Worm (Caenorhabditis elegans) whole organism, L3 larva: ENCODE results near the gene tag-290.

Source experiments
- R02D3.7 ChIP-seq: fragments of 150-350 bp; optimal IDR thresholded peaks from 2 replicates; lab custom pipeline; 2014; ENCODE audit warnings: missing biosample characterization, missing genetic modification characterization
- ZK546.5 ChIP-seq: sonication (generic microtip); optimal IDR thresholded peaks from 2 replicates; lab custom pipeline; 2017; ENCODE audit warnings: missing biosample characterization, missing genetic modification characterization
- aly-2 ChIP-seq: fragments of 150-350 bp; optimal IDR thresholded peaks from 2 replicates; lab custom pipeline; 2014; ENCODE audit warnings: missing biosample characterization, missing genetic modification characterization
- ama-1 ChIP-seq: fragments of 150-350 bp; optimal IDR thresholded peaks from 2 replicates; lab custom pipeline; 2018
- ceh-16 ChIP-seq: sonication (generic microtip); optimal IDR thresholded peaks from 2 replicates; lab custom pipeline; 2017; ENCODE audit warnings: missing biosample characterization, missing genetic modification characterization
- ceh-28 ChIP-seq: fragments of 150-350 bp; optimal IDR thresholded peaks from 2 replicates; lab custom pipeline; 2014; ENCODE audit warnings: missing biosample characterization, missing genetic modification reagents, missing genetic modification characterization
- ceh-82 ChIP-seq: fragments of 150-350 bp; optimal IDR thresholded peaks from 2 replicates; lab custom pipeline; 2014; ENCODE audit warnings: missing biosample characterization, missing genetic modification characterization
- ceh-9 ChIP-seq: sonication (generic microtip); optimal IDR thresholded peaks from 2 replicates; lab custom pipeline; 2018; ENCODE audit warnings: missing biosample characterization, missing genetic modification characterization
- egl-27 ChIP-seq: sonication (generic microtip); optimal IDR thresholded peaks from 4 replicates; lab custom pipeline; 2017; ENCODE audit warnings: missing biosample characterization, missing genetic modification reagents, missing genetic modification characterization
- egl-5 ChIP-seq: fragments of 150-350 bp; optimal IDR thresholded peaks from 2 replicates; lab custom pipeline; 2017; ENCODE audit warnings: missing biosample characterization, missing genetic modification reagents, missing genetic modification characterization, inconsistent platforms
- elt-1 ChIP-seq: fragments of 150-350 bp; optimal IDR thresholded peaks from 2 replicates; lab custom pipeline; 2014; ENCODE audit warnings: missing biosample characterization, missing genetic modification characterization
- elt-2 ChIP-seq: sonication (generic microtip); optimal IDR thresholded peaks from 2 replicates; lab custom pipeline; 2016; ENCODE audit warnings: missing genetic modification reagents, mild to moderate bottlenecking, missing genetic modification characterization, missing compliant biosample characterization
- elt-3 ChIP-seq, 3 experiments: fragments of 150-350 bp in 1 of 3; sonication (generic microtip) in 2 of 3; optimal IDR thresholded peaks; 2 replicates in 2 of 3; 4 replicates in 1 of 3; lab custom pipeline; 2014 to 2017; ENCODE audit warnings: missing biosample characterization in 3 of 3, missing genetic modification characterization in 3 of 3
- fkh-10 ChIP-seq: sonication (generic microtip); optimal IDR thresholded peaks from 2 replicates; lab custom pipeline; 2017; ENCODE audit warnings: missing biosample characterization, missing genetic modification reagents, missing genetic modification characterization
- fkh-2 ChIP-seq: fragments of 150-350 bp; optimal IDR thresholded peaks from 2 replicates; lab custom pipeline; 2014; ENCODE audit warnings: missing biosample characterization, missing genetic modification reagents, missing genetic modification characterization
- fos-1 ChIP-seq: fragments of 150-350 bp; optimal IDR thresholded peaks from 2 replicates; lab custom pipeline; 2014; ENCODE audit warnings: missing biosample characterization, missing genetic modification characterization
- jun-1 ChIP-seq: fragments of 150-350 bp; optimal IDR thresholded peaks from 2 replicates; lab custom pipeline; 2014; ENCODE audit warnings: missing biosample characterization, missing genetic modification reagents, missing genetic modification characterization
- lin-39 ChIP-seq: fragments of 150-350 bp; optimal IDR thresholded peaks from 2 replicates; lab custom pipeline; 2018; ENCODE audit warnings: missing biosample characterization, missing genetic modification reagents, missing genetic modification characterization
- lsy-12 ChIP-seq: sonication (generic microtip); optimal IDR thresholded peaks from 2 replicates; lab custom pipeline; 2016; ENCODE audit warnings: mild to moderate bottlenecking, missing genetic modification characterization, missing compliant biosample characterization
- mml-1 ChIP-seq: fragments of 150-350 bp; sonication (generic microtip); optimal IDR thresholded peaks from 3 replicates; lab custom pipeline; 2014; ENCODE audit warnings: missing biosample characterization, missing genetic modification characterization
- nfya-1 ChIP-seq: sonication (generic microtip); optimal IDR thresholded peaks from 2 replicates; lab custom pipeline; 2017; ENCODE audit warnings: missing genetic modification characterization, mild to moderate bottlenecking, missing compliant biosample characterization, antibody characterized with exemption, moderate library complexity; ENCODE audit not compliant: insufficient read depth
- nhr-11 ChIP-seq: fragments of 150-350 bp; optimal IDR thresholded peaks from 2 replicates; lab custom pipeline; 2014; ENCODE audit warnings: missing biosample characterization, missing genetic modification characterization
- nhr-12 ChIP-seq: fragments of 150-350 bp; optimal IDR thresholded peaks from 2 replicates; lab custom pipeline; 2014; ENCODE audit warnings: missing biosample characterization, missing genetic modification characterization
- nhr-23 ChIP-seq: fragments of 150-350 bp; optimal IDR thresholded peaks from 2 replicates; lab custom pipeline; 2014; ENCODE audit warnings: missing biosample characterization, missing genetic modification reagents, missing genetic modification characterization
- nhr-237 ChIP-seq: fragments of 150-350 bp; optimal IDR thresholded peaks from 2 replicates; lab custom pipeline; 2014; ENCODE audit warnings: missing biosample characterization, missing genetic modification characterization
- nhr-25 ChIP-seq: sonication (generic microtip); optimal IDR thresholded peaks from 2 replicates; lab custom pipeline; 2017; ENCODE audit warnings: missing biosample characterization, missing genetic modification characterization
- nhr-43 ChIP-seq: sonication (generic microtip); optimal IDR thresholded peaks from 2 replicates; lab custom pipeline; 2016; ENCODE audit warnings: mild to moderate bottlenecking, missing genetic modification characterization, missing compliant biosample characterization; ENCODE audit not compliant: poor library complexity, severe bottlenecking
- nhr-67 ChIP-seq: fragments of 150-350 bp; optimal IDR thresholded peaks from 2 replicates; lab custom pipeline; 2014; ENCODE audit warnings: missing biosample characterization, missing genetic modification characterization
- nhr-76 ChIP-seq: fragments of 150-350 bp; sonication (generic microtip); optimal IDR thresholded peaks from 5 replicates; lab custom pipeline; 2014; ENCODE audit warnings: missing biosample characterization, missing genetic modification characterization
- nhr-77 ChIP-seq: fragments of 150-350 bp; optimal IDR thresholded peaks from 2 replicates; lab custom pipeline; 2014; ENCODE audit warnings: missing biosample characterization, missing genetic modification characterization
- pha-4 ChIP-seq: fragments of 150-350 bp; optimal IDR thresholded peaks from 2 replicates; lab custom pipeline; 2014; ENCODE audit warnings: missing biosample characterization, missing genetic modification reagents, missing genetic modification characterization
- pqm-1 ChIP-seq: fragments of 150-350 bp; optimal IDR thresholded peaks from 2 replicates; lab custom pipeline; 2017; ENCODE audit warnings: missing biosample characterization, missing genetic modification characterization, inconsistent platforms
- sea-2 ChIP-seq: fragments of 150-350 bp; sonication (generic microtip); optimal IDR thresholded peaks from 4 replicates; lab custom pipeline; 2014; ENCODE audit warnings: missing biosample characterization, missing genetic modification reagents, missing genetic modification characterization
- skn-1 ChIP-seq: fragments of 150-350 bp; optimal IDR thresholded peaks from 2 replicates; lab custom pipeline; 2014; ENCODE audit warnings: missing biosample characterization, missing genetic modification characterization
- snpc-4 ChIP-seq: fragments of 150-350 bp; optimal IDR thresholded peaks from 2 replicates; lab custom pipeline; 2014; ENCODE audit warnings: missing biosample characterization, missing genetic modification characterization
- tbx-2 ChIP-seq: sonication (generic microtip); optimal IDR thresholded peaks from 2 replicates; lab custom pipeline; 2016; ENCODE audit warnings: mild to moderate bottlenecking, missing genetic modification characterization, missing compliant biosample characterization
- unc-62 ChIP-seq: fragments of 150-350 bp; sonication (generic microtip); optimal IDR thresholded peaks from 4 replicates; lab custom pipeline; 2014; ENCODE audit warnings: missing biosample characterization, missing genetic modification reagents, missing genetic modification characterization
- zag-1 ChIP-seq: fragments of 150-350 bp; optimal IDR thresholded peaks from 2 replicates; lab custom pipeline; 2014; ENCODE audit warnings: missing biosample characterization, missing genetic modification characterization

tag-290 gene

DNA sequence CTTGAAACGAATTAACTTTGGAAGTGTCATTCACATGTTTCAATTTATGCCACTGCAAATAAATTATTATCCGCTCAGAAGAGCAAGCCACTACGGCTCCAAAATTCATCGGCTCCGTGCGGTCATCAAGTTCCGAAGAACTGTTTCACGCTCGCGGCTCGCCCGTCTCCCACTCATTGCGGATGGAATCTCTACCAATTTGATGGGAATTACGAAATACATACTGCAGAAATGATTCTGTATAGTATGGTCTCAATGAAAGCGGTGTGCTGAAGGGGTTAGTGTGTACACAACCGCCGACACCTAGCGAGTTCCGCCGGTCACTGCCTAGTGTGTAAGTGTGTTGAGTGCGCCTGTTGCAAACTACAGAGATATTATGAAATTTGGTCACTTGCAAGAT lies 28.0 kb upstream of the tag-290 start:
- TF ChIP-seq nhr-77 (tag; lab: Kevin White, UChicago) (peak; percentile 18), lin-39 (tag; lab: Kevin White, UChicago) (no peak), fkh-2 (tag; lab: Kevin White, UChicago) (no peak), ZK546.5 (no peak), egl-5 (tag; lab: Kevin White, UChicago) (no peak), elt-1 (tag; lab: Kevin White, UChicago) (no peak), skn-1 (tag; lab: Kevin White, UChicago) (no peak), sea-2 (GFP tag; lab: Kevin White, UChicago) (no peak), ceh-9 (no peak), ceh-82 (tag; lab: Kevin White, UChicago) (peak; percentile 40), fkh-10 (GFP tag; lab: Kevin White, UChicago) (no peak), egl-27 (no peak), elt-3 (tag; optimal IDR thresholded peaks at IDR 0.05; lab: Kevin White, UChicago) (peak in 1 of 3 experiments; percentile 57), nhr-76 (tag; lab: Kevin White, UChicago) (no peak), jun-1 (tag; lab: Kevin White, UChicago) (no peak), aly-2 (tag; lab: Kevin White, UChicago) (no peak), nhr-11 (no peak), zag-1 (tag; lab: Kevin White, UChicago) (no peak), R02D3.7 (tag; lab: Kevin White, UChicago) (no peak), ama-1 (peak; percentile 60), nhr-23 (tag; lab: Kevin White, UChicago) (no peak), pqm-1 (tag; lab: Kevin White, UChicago) (peak; percentile 34), nfya-1 (tag; lab: Kevin White, UChicago) (peak; percentile 5), ceh-16 (tag; lab: Kevin White, UChicago) (no peak), nhr-25 (tag; lab: Kevin White, UChicago) (peak; percentile 41), nhr-43 (tag; lab: Kevin White, UChicago) (peak; percentile 74), snpc-4 (tag; lab: Kevin White, UChicago) (peak; percentile 95), lsy-12 (tag; lab: Kevin White, UChicago) (no peak), elt-2 (peak; percentile 16)
- TF ChIP-seq, all 47 proteins: peak for 10

ce11 chrV:11589433-11589832 lies 23.7 kb upstream of the tag-290 start, which contains the start of gene srx-82:
Gene srx-82 (plus strand): TSS chrV:11589733.
- TF ChIP-seq nhr-12 (tag; lab: Kevin White, UChicago) = no peak
- no peak for TF ChIP-seq tbx-2
- TF ChIP-seq lsy-12 (tag; lab: Kevin White, UChicago) = no peak
- no peak for TF ChIP-seq pha-4
- TF ChIP-seq nhr-43 (tag; lab: Kevin White, UChicago) = no peak
- no peak for TF ChIP-seq nhr-237 (tag; lab: Kevin White, UChicago)
- TF ChIP-seq lin-39 (tag; lab: Kevin White, UChicago) = no peak
- no peak for TF ChIP-seq nhr-25 (tag; lab: Kevin White, UChicago)

- no peak for TF ChIP-seq zag-1 (tag; lab: Kevin White, UChicago)
- TF ChIP-seq, all 47 proteins: peak for 0
Measured at ce11 chrV:11593427-11593826, 19.7 kb upstream of the tag-290 start, which contains the start of gene srx-80. Gene srx-80 (plus strand): TSS chrV:11593727.

ce11 chrV:11593888-11594287 lies 19.2 kb upstream of the tag-290 start:
- no peak for TF ChIP-seq zag-1 (tag; lab: Kevin White, UChicago)
- no peak for TF ChIP-seq nhr-11
- TF ChIP-seq mml-1 (tag; lab: Kevin White, UChicago) = no peak
- no peak for TF ChIP-seq ceh-28 (tag; lab: Kevin White, UChicago)
- TF ChIP-seq elt-2 = no peak
- no peak for TF ChIP-seq fos-1 (tag; lab: Kevin White, UChicago)
- TF ChIP-seq lsy-12 (tag; lab: Kevin White, UChicago) = no peak
- no peak for TF ChIP-seq sea-2 (GFP tag; lab: Kevin White, UChicago)
- TF ChIP-seq nhr-77 (tag; lab: Kevin White, UChicago) = no peak
- no peak for TF ChIP-seq ZK546.5
- TF ChIP-seq ceh-16 (tag; lab: Kevin White, UChicago) = no peak
- no peak for TF ChIP-seq ceh-82 (tag; lab: Kevin White, UChicago)
- TF ChIP-seq pqm-1 (tag; lab: Kevin White, UChicago) = no peak
- no peak for TF ChIP-seq pha-4
- TF ChIP-seq egl-27 = no peak
- TF ChIP-seq nhr-67 (tag; lab: Kevin White, UChicago) = no peak
- TF ChIP-seq unc-62 (GFP tag; lab: Kevin White, UChicago) = no peak
- no peak for TF ChIP-seq nhr-12 (tag; lab: Kevin White, UChicago)
